Worm (Caenorhabditis elegans): ENCODE measurements around the gene C33A12.4.

ce11 chrIV:9518608-9519007 is 8.2 kb upstream of the C33A12.4 start, which contains the start of gene nlp-35:
- TF ChIP-seq tra-4 (tag; optimal IDR thresholded peaks at IDR 0.05) (no peak), ets-7 (tag; optimal IDR thresholded peaks at IDR 0.05) (no peak), scrt-1 (GFP tag; IDR thresholded peaks at IDR 0.05) (no peak)
